Fruit fly (Drosophila melanogaster) whole organism, embryonic: ENCODE results near the gene Reepl1.
A peak's percentile ranks its signal among the peaks of the same experiment; 100 is the strongest.

Experiments used
- CG10267 ChIP-seq: fragments of 200-800 bp; sonication (Bioruptor generic); optimal IDR thresholded peaks from 2 replicates; lab custom pipeline; 2018; ENCODE audit warnings: missing biosample characterization, mild to moderate bottlenecking, missing genetic modification characterization, moderate library complexity
- CG11456 ChIP-seq: fragments of 200-800 bp; sonication (Bioruptor generic); IDR thresholded peaks from 3 replicates; pipeline ENCODE4 v1.3.6; 2022; ENCODE audit warnings: missing biosample characterization, missing genetic modification characterization
- CG13775 ChIP-seq: fragments of 200-800 bp; sonication (Bioruptor generic); optimal IDR thresholded peaks from 3 replicates; lab custom pipeline; 2017; ENCODE audit warnings: missing biosample characterization, mild to moderate bottlenecking, missing genetic modification characterization
- CG18476 ChIP-seq: fragments of 200-800 bp; sonication (Bioruptor generic); optimal IDR thresholded peaks from 2 replicates; lab custom pipeline; 2016; ENCODE audit warnings: missing biosample characterization, mild to moderate bottlenecking, missing genetic modification characterization
- Doc3 ChIP-seq: fragments of 200-800 bp; sonication (Bioruptor generic); IDR thresholded peaks from 3 replicates; pipeline ENCODE4 v1.3.6; 2022; ENCODE audit warnings: missing biosample characterization, missing genetic modification characterization; ENCODE audit not compliant: partially characterized antibody
- Sry-δ ChIP-seq: fragments of 200-800 bp; sonication (Bioruptor generic); optimal IDR thresholded peaks from 2 replicates; lab custom pipeline; 2016; ENCODE audit warnings: missing biosample characterization, missing genetic modification characterization
- ab ChIP-seq: fragments of 200-800 bp; sonication (Bioruptor generic); optimal IDR thresholded peaks from 2 replicates; lab custom pipeline; 2016; ENCODE audit warnings: missing biosample characterization, missing genetic modification characterization
- bsh ChIP-seq, 2 experiments: fragments of 200-800 bp; sonication (Bioruptor generic); optimal IDR thresholded peaks; 2 replicates each; lab custom pipeline; 2017 to 2018; ENCODE audit warnings: mild to moderate bottlenecking in 2 of 2, missing biosample characterization in 2 of 2, missing genetic modification characterization in 2 of 2, moderate library complexity in 1 of 2
- inv ChIP-seq: fragments of 200-800 bp; sonication (Bioruptor generic); IDR thresholded peaks from 2 replicates; pipeline ENCODE4 v1.3.6; 2022; ENCODE audit warnings: missing biosample characterization, missing genetic modification characterization; ENCODE audit not compliant: partially characterized antibody
- slou ChIP-seq: fragments of 200-800 bp; sonication (Bioruptor generic); optimal IDR thresholded peaks from 3 replicates; lab custom pipeline; 2016; ENCODE audit warnings: missing biosample characterization, missing genetic modification characterization
- slp2 ChIP-seq: fragments of 200-800 bp; sonication (Bioruptor generic); optimal IDR thresholded peaks from 2 replicates; lab custom pipeline; 2016; ENCODE audit warnings: missing biosample characterization, missing genetic modification characterization
- trh ChIP-seq: fragments of 200-800 bp; sonication (Bioruptor generic); optimal IDR thresholded peaks from 2 replicates; lab custom pipeline; 2016; ENCODE audit warnings: missing biosample characterization, missing genetic modification characterization
- unpg ChIP-seq: fragments of 200-800 bp; sonication (Bioruptor generic); optimal IDR thresholded peaks from 3 replicates; lab custom pipeline; 2018; ENCODE audit warnings: missing biosample characterization, mild to moderate bottlenecking, missing genetic modification characterization, moderate library complexity

DNA sequence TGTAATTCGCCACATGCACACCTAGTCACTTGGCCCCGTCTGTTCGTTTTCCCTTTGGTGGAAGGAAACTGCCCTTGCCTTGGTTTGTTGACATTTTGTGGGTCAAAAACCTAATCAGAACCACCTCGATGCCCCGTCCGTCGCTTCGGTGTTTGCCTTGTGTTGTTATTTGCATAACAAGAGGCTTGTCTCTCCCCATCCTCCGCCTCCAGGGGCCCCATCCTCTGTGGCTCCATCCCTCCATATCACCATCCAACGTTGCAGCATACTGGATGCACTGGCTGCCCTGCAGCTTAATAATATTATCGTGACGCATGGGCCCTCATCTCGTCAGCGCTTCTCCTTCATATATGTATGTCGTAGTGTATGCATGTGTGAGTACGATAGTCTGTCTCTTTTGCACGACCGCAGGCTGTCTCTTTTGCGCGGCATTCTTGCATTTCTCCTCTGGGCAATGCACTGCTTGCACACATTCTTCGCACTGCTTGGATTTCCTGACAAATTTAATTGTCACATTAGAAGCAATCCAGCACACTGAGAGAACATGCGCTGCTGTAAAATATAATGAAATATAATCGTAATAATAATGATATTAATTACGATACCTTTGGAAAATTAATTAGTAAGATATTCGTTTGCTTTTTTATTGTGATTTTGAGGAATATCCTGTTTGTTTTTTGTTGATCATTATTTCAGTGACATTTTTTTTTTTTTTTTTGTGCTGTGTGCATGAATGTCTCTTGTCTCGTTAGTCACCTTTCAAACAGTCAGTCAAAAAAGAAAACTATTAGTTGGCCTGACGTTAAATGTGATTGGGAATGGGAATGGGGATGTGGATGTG lies 28.2 kb upstream of the Reepl1 start:
- TF ChIP-seq trh (GFP tag; lab: Kevin White, UChicago), result no peak
- TF ChIP-seq CG10267, result peak; percentile 32
- no peak for TF ChIP-seq CG18476 (GFP tag; lab: Kevin White, UChicago)
- no peak for TF ChIP-seq inv (GFP tag; lab: Robert Waterston, UW)
- no peak for TF ChIP-seq CG11456 (GFP tag; lab: Robert Waterston, UW)
- no peak for TF ChIP-seq ab (GFP tag; lab: Kevin White, UChicago)
- no peak for TF ChIP-seq slp2 (GFP tag; lab: Kevin White, UChicago)
- TF ChIP-seq Sry-δ (GFP tag; lab: Kevin White, UChicago), result no peak
- TF ChIP-seq Doc3 (GFP tag; lab: Robert Waterston, UW), result no peak
- peak; percentile 23 for TF ChIP-seq unpg (GFP tag; lab: Kevin White, UChicago)
- TF ChIP-seq CG13775 (GFP tag; lab: Kevin White, UChicago), result no peak
- peak in 1 of 2 experiments; percentile 50 for TF ChIP-seq bsh (GFP tag; optimal IDR thresholded peaks at IDR 0.05; lab: Kevin White, UChicago)
- TF ChIP-seq slou (GFP tag; lab: Kevin White, UChicago), result no peak
